Worm (Caenorhabditis elegans): Measurements from ENCODE around the gene sdz-21.

sdz-21 gene

ce11 chrIII:5615675-5616074, 41.2 kb downstream of the sdz-21 start:
- TF ChIP-seq ztf-11 (tag; optimal IDR thresholded peaks at IDR 0.05), result no peak
- TF ChIP-seq unc-62 (GFP tag; optimal IDR thresholded peaks at IDR 0.05), result no peak
- no peak for TF ChIP-seq ceh-43 (GFP tag; optimal IDR thresholded peaks at IDR 0.05)
- no peak for TF ChIP-seq zip-8 (tag; optimal IDR thresholded peaks at IDR 0.05)
- TF ChIP-seq snpc-4 (tag; optimal IDR thresholded peaks at IDR 0.05), result no peak
- TF ChIP-seq ces-1 (GFP tag; optimal IDR thresholded peaks at IDR 0.05), result no peak
- no peak for TF ChIP-seq unc-120 (tag; optimal IDR thresholded peaks at IDR 0.05; ENCODE audit: poor library complexity, severe bottlenecking)
- TF ChIP-seq cnd-1 (tag; optimal IDR thresholded peaks at IDR 0.05), result no peak
- TF ChIP-seq flh-1 (GFP tag; optimal IDR thresholded peaks at IDR 0.05), result no peak
- TF ChIP-seq bed-3 (GFP tag; optimal IDR thresholded peaks at IDR 0.05), result no peak
- TF ChIP-seq blmp-1 (tag; optimal IDR thresholded peaks at IDR 0.05), result no peak
- TF ChIP-seq lin-13 (tag; optimal IDR thresholded peaks at IDR 0.05), result no peak
- no peak for TF ChIP-seq lin-32 (GFP tag; optimal IDR thresholded peaks at IDR 0.05)
- no peak for TF ChIP-seq mab-5 (tag; optimal IDR thresholded peaks at IDR 0.05)
- no peak for TF ChIP-seq drap-1 (GFP tag; optimal IDR thresholded peaks at IDR 0.05)

ce11 chrIII:5614648-5615047, 42.2 kb downstream of the sdz-21 start, which contains the start of gene basl-1:
basl-1 (plus strand) TSS chrIII:5614948.
- no peak for TF ChIP-seq zip-8 (tag; optimal IDR thresholded peaks at IDR 0.05)
- no peak for TF ChIP-seq nhr-12 (tag; optimal IDR thresholded peaks at IDR 0.05)
- TF ChIP-seq sptf-1 (tag; optimal IDR thresholded peaks at IDR 0.05), result no peak
- no peak for TF ChIP-seq ceh-43 (GFP tag; optimal IDR thresholded peaks at IDR 0.05)
- no peak for TF ChIP-seq mls-2 (tag; optimal IDR thresholded peaks at IDR 0.05)
- no peak for TF ChIP-seq nhr-28 (tag; optimal IDR thresholded peaks at IDR 0.05)
- TF ChIP-seq nhr-76 (tag; optimal IDR thresholded peaks at IDR 0.05), result no peak
- no peak for TF ChIP-seq ham-2 (GFP tag; optimal IDR thresholded peaks at IDR 0.05)
- no peak for TF ChIP-seq lin-13 (tag; optimal IDR thresholded peaks at IDR 0.05)
- no peak for TF ChIP-seq elt-3 (tag; optimal IDR thresholded peaks at IDR 0.05)
- TF ChIP-seq mep-1 (tag; optimal IDR thresholded peaks at IDR 0.05), result no peak
- TF ChIP-seq ces-1 (GFP tag; optimal IDR thresholded peaks at IDR 0.05), result no peak
- no peak for TF ChIP-seq elt-1 (tag; optimal IDR thresholded peaks at IDR 0.05; ENCODE audit: borderline replicate concordance, insufficient read depth)

- no peak for TF ChIP-seq lin-32 (GFP tag; optimal IDR thresholded peaks at IDR 0.05)
- TF ChIP-seq flh-1 (GFP tag; optimal IDR thresholded peaks at IDR 0.05), result no peak
- TF ChIP-seq elt-3 (tag; optimal IDR thresholded peaks at IDR 0.05), result no peak
- no peak for TF ChIP-seq cnd-1 (tag; optimal IDR thresholded peaks at IDR 0.05)
- TF ChIP-seq pha-4 (tag; optimal IDR thresholded peaks at IDR 0.05), result no peak
- no peak for TF ChIP-seq mab-5 (tag; optimal IDR thresholded peaks at IDR 0.05)
- no peak for TF ChIP-seq zip-8 (tag; optimal IDR thresholded peaks at IDR 0.05)
- TF ChIP-seq ceh-83 (GFP tag; optimal IDR thresholded peaks at IDR 0.05), result no peak
- TF ChIP-seq bed-3 (GFP tag; optimal IDR thresholded peaks at IDR 0.05), result no peak
- TF ChIP-seq elt-1 (tag; optimal IDR thresholded peaks at IDR 0.05; ENCODE audit: borderline replicate concordance, insufficient read depth), result no peak
- no peak for TF ChIP-seq mls-2 (tag; optimal IDR thresholded peaks at IDR 0.05)
- no peak for TF ChIP-seq unc-39 (tag; optimal IDR thresholded peaks at IDR 0.05)
Observed at ce11 chrIII:5611604-5612324, 45.1 kb downstream of the sdz-21 start, which contains the start of gene bas-1. bas-1 (plus strand) TSS chrIII:5612274.

- TF ChIP-seq cnd-1 (tag; optimal IDR thresholded peaks at IDR 0.05) (no peak), mep-1 (tag; optimal IDR thresholded peaks at IDR 0.05) (no peak), lsy-2 (tag; optimal IDR thresholded peaks at IDR 0.05) (no peak), M03D4.4 (tag; optimal IDR thresholded peaks at IDR 0.05) (no peak), nhr-28 (tag; optimal IDR thresholded peaks at IDR 0.05) (no peak), elt-3 (tag; optimal IDR thresholded peaks at IDR 0.05) (no peak), drap-1 (GFP tag; optimal IDR thresholded peaks at IDR 0.05) (no peak), flh-1 (GFP tag; optimal IDR thresholded peaks at IDR 0.05) (no peak)
Observed at ce11 chrIII:5610276-5610675, 46.6 kb downstream of the sdz-21 start, which contains the start of gene C05D2.8. C05D2.8 (minus strand) TSS chrIII:5610346.

All from whole organism, mixed stage, embryonic.